Worm (Caenorhabditis elegans) whole organism, late embryonic: ENCODE data around the gene nmad-1.

Experiments used
- ceh-18 ChIP-seq: sonication (generic microtip); optimal IDR thresholded peaks from 2 replicates; lab custom pipeline; 2016; ENCODE audit warnings: missing genetic modification characterization, missing compliant biosample characterization
- ceh-31 ChIP-seq: sonication (generic microtip); optimal IDR thresholded peaks from 2 replicates; lab custom pipeline; 2016; ENCODE audit warnings: missing genetic modification characterization, missing compliant biosample characterization
- dmd-4 ChIP-seq: sonication (generic microtip); optimal IDR thresholded peaks from 2 replicates; lab custom pipeline; 2016; ENCODE audit warnings: borderline replicate concordance, missing genetic modification characterization, missing compliant biosample characterization
- fkh-6 ChIP-seq: sonication (generic microtip); optimal IDR thresholded peaks from 2 replicates; lab custom pipeline; 2016; ENCODE audit warnings: missing genetic modification characterization, missing compliant biosample characterization
- hlh-15 ChIP-seq: sonication (generic microtip); optimal IDR thresholded peaks from 2 replicates; lab custom pipeline; 2016; ENCODE audit warnings: missing genetic modification characterization, missing compliant biosample characterization
- madf-2 ChIP-seq: sonication (generic microtip); optimal IDR thresholded peaks from 2 replicates; lab custom pipeline; 2017; ENCODE audit warnings: missing genetic modification characterization, missing compliant biosample characterization
- nfya-1 ChIP-seq: sonication (generic microtip); optimal IDR thresholded peaks from 2 replicates; lab custom pipeline; 2017; ENCODE audit warnings: missing genetic modification characterization, mild to moderate bottlenecking, missing compliant biosample characterization, antibody characterized with exemption, moderate library complexity
- pag-3 ChIP-seq: sonication (generic microtip); optimal IDR thresholded peaks from 2 replicates; lab custom pipeline; 2016; ENCODE audit warnings: missing compliant biosample characterization, missing genetic modification characterization, borderline replicate concordance
- pqm-1 ChIP-seq: sonication (generic microtip); optimal IDR thresholded peaks from 2 replicates; lab custom pipeline; 2016; ENCODE audit warnings: missing genetic modification characterization, missing compliant biosample characterization
- pros-1 ChIP-seq: fragments of 150-350 bp; optimal IDR thresholded peaks from 2 replicates; lab custom pipeline; 2014; ENCODE audit warnings: missing biosample characterization, missing genetic modification reagents, missing genetic modification characterization
- sdc-2 ChIP-seq: sonication (generic microtip); optimal IDR thresholded peaks from 2 replicates; lab custom pipeline; 2016; ENCODE audit warnings: missing genotype, missing genetic modification characterization, missing compliant biosample characterization

DNA sequence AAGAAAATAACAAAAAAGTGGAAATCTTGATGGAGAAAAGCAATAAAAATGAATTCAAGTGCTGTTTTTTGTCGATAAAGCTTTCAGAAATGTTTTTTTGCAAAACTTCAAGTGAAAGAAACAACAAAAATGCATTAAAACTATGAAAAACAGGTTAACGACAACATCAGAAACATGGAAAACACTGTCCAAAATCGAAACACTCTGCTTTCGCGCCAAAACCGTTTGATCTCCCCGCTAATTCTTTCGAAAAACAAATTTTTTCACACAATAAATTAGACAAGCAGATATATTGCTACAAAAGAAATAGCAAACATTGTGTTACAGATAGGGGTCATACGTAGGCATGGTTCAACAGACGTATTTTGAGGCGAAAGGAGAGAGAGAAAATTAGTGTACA lies 13.0 kb downstream of the nmad-1 start:
- TF ChIP-seq pag-3 (tag; lab: Kevin White, UChicago): no peak
- no peak for TF ChIP-seq fkh-6 (tag; lab: Kevin White, UChicago)
- TF ChIP-seq ceh-18 (tag; lab: Kevin White, UChicago): no peak
- no peak for TF ChIP-seq pqm-1 (tag; lab: Kevin White, UChicago)
- TF ChIP-seq dmd-4 (tag; lab: Kevin White, UChicago): no peak
- TF ChIP-seq hlh-15 (tag; lab: Kevin White, UChicago): no peak
- TF ChIP-seq ceh-31: no peak
- TF ChIP-seq nfya-1 (tag; lab: Kevin White, UChicago): no peak
- no peak for TF ChIP-seq madf-2 (tag; lab: Kevin White, UChicago)
- no peak for TF ChIP-seq pros-1
- no peak for TF ChIP-seq sdc-2 (tag; lab: Kevin White, UChicago)
